Worm (Caenorhabditis elegans) whole organism, young adult: Measurements from ENCODE around the gene snpc-1.3.
A peak's percentile ranks its signal among the peaks of the same experiment; 100 is the strongest.

ENCODE experiments used
- B0035.1 ChIP-seq: sonication (generic microtip); optimal IDR thresholded peaks from 2 replicates; lab custom pipeline; 2016; ENCODE audit warnings: missing genetic modification characterization, mild to moderate bottlenecking, missing compliant biosample characterization, missing genotype, missing genetic modification reagents
- B0261.1 ChIP-seq: sonication (generic microtip); optimal IDR thresholded peaks from 2 replicates; lab custom pipeline; 2016; ENCODE audit warnings: mild to moderate bottlenecking, missing genetic modification characterization, moderate library complexity, missing compliant biosample characterization
- C06A6.2 ChIP-seq: fragments of 200-800 bp; sonication (Bioruptor generic); conservative IDR thresholded peaks from 2 replicates; pipeline ENCODE4 v1.3.6; 2022; ENCODE audit warnings: missing genetic modification characterization, missing compliant biosample characterization
- F23B12.7 ChIP-seq: sonication (generic microtip); optimal IDR thresholded peaks from 2 replicates; lab custom pipeline; 2017; ENCODE audit warnings: missing genetic modification characterization, mild to moderate bottlenecking, missing compliant biosample characterization, antibody characterized with exemption, moderate library complexity; ENCODE audit not compliant: insufficient read depth
- F37B4.10 ChIP-seq: fragments of 200-800 bp; sonication (Bioruptor generic); IDR thresholded peaks from 2 replicates; pipeline ENCODE4 v1.3.6; 2022; ENCODE audit warnings: missing genetic modification characterization, missing compliant biosample characterization
- F49E8.2 ChIP-seq: sonication (generic microtip); optimal IDR thresholded peaks from 3 replicates; lab custom pipeline; 2017; ENCODE audit warnings: missing genetic modification characterization, mild to moderate bottlenecking, missing compliant biosample characterization, antibody characterized with exemption, moderate library complexity; ENCODE audit not compliant: insufficient read depth
- F52B5.7 ChIP-seq: sonication (generic microtip); optimal IDR thresholded peaks from 2 replicates; lab custom pipeline; 2016; ENCODE audit warnings: mild to moderate bottlenecking, missing genetic modification characterization, missing compliant biosample characterization
- F57C9.4 ChIP-seq: sonication (generic microtip); optimal IDR thresholded peaks from 2 replicates; lab custom pipeline; 2017; ENCODE audit warnings: mild to moderate bottlenecking, missing genetic modification characterization, missing compliant biosample characterization
- K11D2.4 ChIP-seq: fragments of 200-800 bp; sonication (Bioruptor generic); IDR thresholded peaks from 2 replicates; pipeline ENCODE4 v1.3.6; 2022; ENCODE audit warnings: missing genetic modification reagents, missing genetic modification characterization, missing compliant biosample characterization
- ZK185.1 ChIP-seq: sonication (generic microtip); optimal IDR thresholded peaks from 2 replicates; lab custom pipeline; 2016; ENCODE audit warnings: mild to moderate bottlenecking, missing genetic modification characterization, missing compliant biosample characterization; ENCODE audit not compliant: poor library complexity, severe bottlenecking
- atf-7 ChIP-seq: sonication (generic microtip); optimal IDR thresholded peaks from 2 replicates; lab custom pipeline; 2017; ENCODE audit warnings: mild to moderate bottlenecking, missing genetic modification characterization, missing compliant biosample characterization
- bed-1 ChIP-seq: fragments of 200-800 bp; sonication (Bioruptor generic); IDR thresholded peaks from 2 replicates; pipeline ENCODE4 v1.3.6; 2022; ENCODE audit warnings: missing genetic modification reagents, missing genetic modification characterization, missing compliant biosample characterization
- ccch-3 ChIP-seq: fragments of 200-800 bp; sonication (Bioruptor generic); optimal IDR thresholded peaks from 2 replicates; lab custom pipeline; 2018; ENCODE audit warnings: mild to moderate bottlenecking, missing genetic modification characterization, missing compliant biosample characterization
- cebp-2 ChIP-seq: fragments of 200-800 bp; sonication (Bioruptor generic); IDR thresholded peaks from 2 replicates; pipeline ENCODE4 v1.3.6; 2022; ENCODE audit warnings: missing genetic modification characterization, missing compliant biosample characterization
- ceh-40 ChIP-seq: fragments of 200-800 bp; sonication (Bioruptor generic); IDR thresholded peaks from 2 replicates; pipeline ENCODE4 v1.3.6; 2022; ENCODE audit warnings: missing genetic modification characterization, missing compliant biosample characterization
- dox-1 ChIP-seq: fragments of 200-800 bp; sonication (Bioruptor generic); IDR thresholded peaks from 2 replicates; pipeline ENCODE4 v1.3.6; 2022; ENCODE audit warnings: missing genetic modification reagents, missing genetic modification characterization, missing compliant biosample characterization
- dpff-1 ChIP-seq: sonication (generic microtip); optimal IDR thresholded peaks from 2 replicates; lab custom pipeline; 2017; ENCODE audit warnings: mild to moderate bottlenecking, missing genetic modification characterization, missing compliant biosample characterization
- dpl-1 ChIP-seq: fragments of 150-350 bp; optimal IDR thresholded peaks from 2 replicates; lab custom pipeline; 2014; ENCODE audit warnings: missing biosample characterization, missing genetic modification reagents, missing genetic modification characterization
- egl-44 ChIP-seq: fragments of 200-800 bp; sonication (Bioruptor generic); IDR thresholded peaks from 2 replicates; pipeline ENCODE4 v1.3.6; 2022; ENCODE audit warnings: missing genetic modification reagents, missing genetic modification characterization, missing compliant biosample characterization
- ekl-4 ChIP-seq: fragments of 200-800 bp; sonication (Bioruptor generic); IDR thresholded peaks from 2 replicates; pipeline ENCODE4 v1.3.6; 2022; ENCODE audit warnings: missing genetic modification reagents, missing genetic modification characterization, missing compliant biosample characterization
- gei-17 ChIP-seq: fragments of 200-800 bp; sonication (Bioruptor generic); optimal IDR thresholded peaks from 2 replicates; lab custom pipeline; 2018; ENCODE audit warnings: mild to moderate bottlenecking, missing genetic modification characterization, missing compliant biosample characterization
- hlh-12 ChIP-seq: sonication (generic microtip); optimal IDR thresholded peaks from 2 replicates; lab custom pipeline; 2016; ENCODE audit warnings: missing genetic modification characterization, missing compliant biosample characterization
- hmg-1.2 ChIP-seq: fragments of 200-800 bp; sonication (Bioruptor generic); IDR thresholded peaks from 2 replicates; pipeline ENCODE4 v1.3.6; 2022; ENCODE audit warnings: missing genetic modification reagents, missing genetic modification characterization, missing compliant biosample characterization
- lag-1 ChIP-seq: fragments of 200-800 bp; sonication (Bioruptor generic); IDR thresholded peaks from 2 replicates; pipeline ENCODE4 v1.3.6; 2022; ENCODE audit warnings: missing genetic modification reagents, missing genetic modification characterization, missing compliant biosample characterization
- let-607 ChIP-seq, 2 experiments: fragments of 200-800 bp in 1 of 2; sonication (Bioruptor generic) in 1 of 2; sonication (generic microtip) in 1 of 2; optimal IDR thresholded peaks; 2 replicates each; lab custom pipeline; 2016 to 2018; ENCODE audit warnings: mild to moderate bottlenecking in 2 of 2, missing compliant biosample characterization in 2 of 2, missing genetic modification characterization in 2 of 2, moderate library complexity in 2 of 2, missing genotype in 1 of 2
- lsl-1 ChIP-seq: fragments of 200-800 bp; sonication (Bioruptor generic); optimal IDR thresholded peaks from 2 replicates; lab custom pipeline; 2018; ENCODE audit warnings: mild to moderate bottlenecking, missing genetic modification characterization, moderate library complexity, missing compliant biosample characterization
- madf-10 ChIP-seq: sonication (generic microtip); optimal IDR thresholded peaks from 2 replicates; lab custom pipeline; 2016; ENCODE audit warnings: mild to moderate bottlenecking, missing genetic modification characterization, missing compliant biosample characterization
- madf-6 ChIP-seq: fragments of 200-800 bp; sonication (Bioruptor generic); IDR thresholded peaks from 2 replicates; pipeline ENCODE4 v1.3.6; 2022; ENCODE audit warnings: missing genetic modification reagents, missing genetic modification characterization, missing compliant biosample characterization
- madf-8 ChIP-seq: fragments of 200-800 bp; sonication (Bioruptor generic); conservative IDR thresholded peaks from 2 replicates; pipeline ENCODE4 v1.3.6; 2022; ENCODE audit warnings: missing genetic modification reagents, missing genetic modification characterization, missing compliant biosample characterization
- nfyb-1 ChIP-seq: fragments of 200-800 bp; sonication (Bioruptor generic); IDR thresholded peaks from 2 replicates; pipeline ENCODE4 v1.3.6; 2022; ENCODE audit warnings: missing genetic modification reagents, missing genetic modification characterization, missing compliant biosample characterization
- nhr-27 ChIP-seq: fragments of 200-800 bp; sonication (Bioruptor generic); optimal IDR thresholded peaks from 2 replicates; lab custom pipeline; 2018; ENCODE audit warnings: mild to moderate bottlenecking, missing genetic modification characterization, moderate library complexity, missing compliant biosample characterization
- nhr-80 ChIP-seq: sonication (generic microtip); optimal IDR thresholded peaks from 2 replicates; lab custom pipeline; 2016; ENCODE audit warnings: missing genetic modification characterization, missing compliant biosample characterization
- pha-4 ChIP-seq: fragments of 150-350 bp; sonication (generic microtip); optimal IDR thresholded peaks from 2 replicates; lab custom pipeline; 2014; ENCODE audit warnings: missing biosample characterization, missing genetic modification reagents, missing genetic modification characterization
- rec-8 ChIP-seq, 2 experiments: sonication (generic microtip); optimal IDR thresholded peaks; 2 replicates each; lab custom pipeline; 2016; ENCODE audit warnings: mild to moderate bottlenecking in 2 of 2, missing genetic modification characterization in 2 of 2, missing genetic modification reagents in 2 of 2, missing genotype in 2 of 2, missing biosample characterization in 1 of 2, missing compliant biosample characterization in 1 of 2, moderate library complexity in 1 of 2
- rpc-1 ChIP-seq, 2 experiments: fragments of 150-350 bp in 1 of 2; sonication (generic microtip) in 1 of 2; optimal IDR thresholded peaks; 2 replicates each; lab custom pipeline; 2014 to 2018; ENCODE audit warnings: missing biosample characterization in 1 of 2, missing genetic modification characterization in 1 of 2, missing genetic modification reagents in 1 of 2, missing genotype in 1 of 2
- sdz-38 ChIP-seq: sonication (generic microtip); optimal IDR thresholded peaks from 2 replicates; lab custom pipeline; 2016; ENCODE audit warnings: missing genotype, missing genetic modification characterization, missing compliant biosample characterization
- snpc-1.1 ChIP-seq: sonication (generic microtip); optimal IDR thresholded peaks from 2 replicates; lab custom pipeline; 2017; ENCODE audit warnings: missing genetic modification characterization, mild to moderate bottlenecking, missing compliant biosample characterization, antibody characterized with exemption, moderate library complexity, missing genotype, missing genetic modification reagents; ENCODE audit not compliant: insufficient read depth
- snpc-3.4 ChIP-seq: sonication (generic microtip); optimal IDR thresholded peaks from 2 replicates; lab custom pipeline; 2017; ENCODE audit warnings: missing genetic modification characterization, mild to moderate bottlenecking, missing compliant biosample characterization, antibody characterized with exemption, moderate library complexity, missing genotype, missing genetic modification reagents
- somi-1 ChIP-seq: fragments of 200-800 bp; sonication (Bioruptor generic); optimal IDR thresholded peaks from 2 replicates; lab custom pipeline; 2018; ENCODE audit warnings: mild to moderate bottlenecking, missing genetic modification characterization, missing compliant biosample characterization
- sptf-2 ChIP-seq: fragments of 200-800 bp; sonication (Bioruptor generic); optimal IDR thresholded peaks from 2 replicates; lab custom pipeline; 2018; ENCODE audit warnings: mild to moderate bottlenecking, missing genetic modification characterization, missing compliant biosample characterization
- zfh-2 ChIP-seq: fragments of 200-800 bp; sonication (Bioruptor generic); conservative IDR thresholded peaks from 2 replicates; pipeline ENCODE4 v1.3.6; 2022; ENCODE audit warnings: missing genetic modification reagents, missing genetic modification characterization, missing compliant biosample characterization
- ztf-26 ChIP-seq: sonication (generic microtip); optimal IDR thresholded peaks from 2 replicates; lab custom pipeline; 2017; ENCODE audit warnings: missing genetic modification characterization, missing compliant biosample characterization

snpc-1.3 gene

ce11 chrV:5432499-5432898, 6.5 kb downstream of the snpc-1.3 start, which contains the start of gene F08F3.8:
F08F3.8 (minus strand) TSS chrV:5432599.
- TF ChIP-seq dpl-1 (no peak), nhr-27 (tag; lab: Kevin White, UChicago) (no peak), ceh-40 (GFP tag; lab: Robert Waterston, UW) (no peak), lag-1 (GFP tag; lab: Robert Waterston, UW) (no peak), F49E8.2 (tag; lab: Kevin White, UChicago) (no peak), ekl-4 (no peak), dpff-1 (tag; lab: Kevin White, UChicago) (no peak), B0035.1 (tag; lab: Kevin White, UChicago) (no peak), snpc-1.1 (tag; lab: Kevin White, UChicago) (no peak), madf-8 (no peak), pha-4 (tag; lab: Kevin White, UChicago) (no peak), sdz-38 (tag; lab: Kevin White, UChicago) (no peak), snpc-3.4 (tag; lab: Kevin White, UChicago) (no peak), sptf-2 (no peak), madf-6 (GFP tag; lab: Robert Waterston, UW) (no peak), B0261.1 (tag; lab: Kevin White, UChicago) (no peak), let-607 (tag; optimal IDR thresholded peaks at IDR 0.05; lab: Kevin White, UChicago) (no peak), lsl-1 (GFP tag; lab: Kevin White, UChicago) (no peak), egl-44 (GFP tag; lab: Robert Waterston, UW) (no peak), F37B4.10 (GFP tag; lab: Robert Waterston, UW) (no peak)

ce11 chrV:5427860-5428259, 11.1 kb downstream of the snpc-1.3 start, which contains the start of gene rhr-1:
rhr-1 (plus strand) TSS chrV:5428160.
- TF ChIP-seq rpc-1 (optimal IDR thresholded peaks at IDR 0.05; lab: Kevin White, UChicago) (no peak), rpc-1 (tag; optimal IDR thresholded peaks at IDR 0.05; lab: Kevin White, UChicago) (no peak), nhr-80 (tag; lab: Kevin White, UChicago) (peak; percentile 12)

ce11 chrV:5426337-5426736, 12.6 kb downstream of the snpc-1.3 start:
- no peak for TF ChIP-seq zfh-2 (GFP tag; lab: Robert Waterston, UW)
- no peak for TF ChIP-seq nfyb-1 (GFP tag; lab: Robert Waterston, UW)
- TF ChIP-seq K11D2.4 (GFP tag; lab: Robert Waterston, UW), result no peak
- TF ChIP-seq nhr-27 (tag; lab: Kevin White, UChicago), result no peak
- TF ChIP-seq hlh-12 (tag; lab: Kevin White, UChicago), result no peak

ce11 chrV:5425008-5425407, 14.0 kb downstream of the snpc-1.3 start:
- no peak for TF ChIP-seq F23B12.7 (tag; lab: Kevin White, UChicago)
- TF ChIP-seq K11D2.4 (GFP tag; lab: Robert Waterston, UW), result no peak
- TF ChIP-seq dpff-1 (tag; lab: Kevin White, UChicago), result no peak
- no peak for TF ChIP-seq somi-1 (GFP tag; lab: Kevin White, UChicago)
- TF ChIP-seq F52B5.7 (tag; lab: Kevin White, UChicago), result no peak
- no peak for TF ChIP-seq F57C9.4 (tag; lab: Kevin White, UChicago)
- peak; percentile 52; the same call in 1 of the 2 replicates for TF ChIP-seq dox-1 (GFP tag; lab: Robert Waterston, UW)
- peak; percentile 89 for TF ChIP-seq nhr-80 (tag; lab: Kevin White, UChicago)
- no peak for TF ChIP-seq ccch-3 (GFP tag; lab: Kevin White, UChicago)
- TF ChIP-seq madf-6 (GFP tag; lab: Robert Waterston, UW), result no peak
- no peak for TF ChIP-seq hmg-1.2 (GFP tag; lab: Robert Waterston, UW)
- TF ChIP-seq bed-1 (GFP tag; lab: Robert Waterston, UW), result no peak
- TF ChIP-seq rpc-1 (optimal IDR thresholded peaks at IDR 0.05; lab: Kevin White, UChicago), result no peak
- TF ChIP-seq rpc-1 (tag; optimal IDR thresholded peaks at IDR 0.05; lab: Kevin White, UChicago), result no peak
- TF ChIP-seq ZK185.1 (tag; lab: Kevin White, UChicago), result no peak
- TF ChIP-seq C06A6.2 (GFP tag; lab: Robert Waterston, UW), result no peak
- TF ChIP-seq rec-8 (tag; optimal IDR thresholded peaks at IDR 0.05; lab: Kevin White, UChicago), result no peak
- TF ChIP-seq madf-8, result no peak
- no peak for TF ChIP-seq cebp-2 (GFP tag; lab: Robert Waterston, UW)
- TF ChIP-seq madf-10 (tag; lab: Kevin White, UChicago), result no peak
- peak; percentile 3 for TF ChIP-seq pha-4 (tag; lab: Kevin White, UChicago)
- TF ChIP-seq egl-44 (GFP tag; lab: Robert Waterston, UW), result no peak
- peak; percentile 24 for TF ChIP-seq ztf-26 (tag; lab: Kevin White, UChicago)
- TF ChIP-seq gei-17 (GFP tag; lab: Kevin White, UChicago), result no peak
- TF ChIP-seq atf-7, result peak; percentile 10
